Fruit fly (Drosophila melanogaster) Kc167 (cell line): ENCODE measurements around the gene CG18213.

Experiments used
- Myc ChIP-seq: fragments of >200 bp; optimal IDR thresholded peaks from 2 replicates; lab custom pipeline; 2017; ENCODE audit warnings: missing external identifiers
- Sin3A ChIP-seq: fragments of >200 bp; optimal IDR thresholded peaks from 2 replicates; lab custom pipeline; 2018; ENCODE audit warnings: missing external identifiers
- h ChIP-seq: fragments of >200 bp; optimal IDR thresholded peaks from 3 replicates; lab custom pipeline; 2018; ENCODE audit warnings: missing external identifiers
- insv ChIP-seq: fragments of >200 bp; optimal IDR thresholded peaks from 3 replicates; lab custom pipeline; 2018; ENCODE audit warnings: missing external identifiers
- psq ChIP-seq: fragments of >200 bp; optimal IDR thresholded peaks from 2 replicates; lab custom pipeline; 2017; ENCODE audit warnings: missing external identifiers
- ttk ChIP-seq: sonication (Bioruptor generic); optimal IDR thresholded peaks from 2 replicates; lab custom pipeline; 2017; ENCODE audit warnings: missing external identifiers

dm6 chr3R:17056183-17056904 is 16.3 kb upstream of the CG18213 start:
- TF ChIP-seq h (lab: Kevin White, UChicago) (no peak), psq (no peak), Myc (lab: Kevin White, UChicago) (no peak), Sin3A (no peak), ttk (lab: Kevin White, UChicago) (no peak), insv (no peak)
